Fruit fly (Drosophila melanogaster) whole organism, prepupa: ENCODE results near the gene kri.

Experiments used
- Blimp-1 ChIP-seq: fragments of 200-800 bp; sonication (Bioruptor generic); optimal IDR thresholded peaks from 3 replicates; lab custom pipeline; 2017; ENCODE audit warnings: missing biosample characterization, missing genetic modification characterization, mild to moderate bottlenecking, moderate library complexity, missing genetic modification reagents
- CG10631 ChIP-seq: fragments of 200-800 bp; sonication (Bioruptor generic); optimal IDR thresholded peaks from 2 replicates; lab custom pipeline; 2016; ENCODE audit warnings: missing biosample characterization, missing genetic modification characterization
- CG10669 ChIP-seq: fragments of 200-800 bp; sonication (Bioruptor generic); optimal IDR thresholded peaks from 3 replicates; lab custom pipeline; 2018; ENCODE audit warnings: missing biosample characterization, mild to moderate bottlenecking, missing genetic modification characterization, moderate library complexity
- CG11294 ChIP-seq: fragments of 200-800 bp; sonication (Bioruptor generic); IDR thresholded peaks from 2 replicates; pipeline ENCODE4 v1.3.6; 2022; ENCODE audit warnings: missing biosample characterization, missing genetic modification characterization
- CG11762 ChIP-seq: fragments of 200-800 bp; sonication (Bioruptor generic); optimal IDR thresholded peaks from 3 replicates; lab custom pipeline; 2016; ENCODE audit warnings: missing biosample characterization, missing genetic modification characterization; ENCODE audit not compliant: insufficient read depth
- CG1621 ChIP-seq: fragments of 200-800 bp; sonication (Bioruptor generic); optimal IDR thresholded peaks from 3 replicates; lab custom pipeline; 2018; ENCODE audit warnings: missing biosample characterization, mild to moderate bottlenecking, missing genetic modification characterization
- CG16779 ChIP-seq: fragments of 200-800 bp; sonication (Bioruptor generic); optimal IDR thresholded peaks from 3 replicates; lab custom pipeline; 2017; ENCODE audit warnings: missing biosample characterization, mild to moderate bottlenecking, missing genetic modification characterization
- CG3032 ChIP-seq: fragments of 200-800 bp; optimal IDR thresholded peaks from 2 replicates; lab custom pipeline; 2019; ENCODE audit warnings: missing biosample characterization, mild to moderate bottlenecking, missing genetic modification characterization, moderate library complexity
- CG32006 ChIP-seq: fragments of 200-800 bp; sonication (Bioruptor generic); optimal IDR thresholded peaks from 3 replicates; lab custom pipeline; 2017; ENCODE audit warnings: missing biosample characterization, mild to moderate bottlenecking, missing genetic modification characterization
- CG34406 ChIP-seq: fragments of 200-800 bp; sonication (Bioruptor generic); optimal IDR thresholded peaks from 3 replicates; lab custom pipeline; 2016; ENCODE audit warnings: missing biosample characterization, missing genetic modification characterization
- CG4318 ChIP-seq: fragments of 200-800 bp; sonication (Bioruptor generic); optimal IDR thresholded peaks from 3 replicates; lab custom pipeline; 2017; ENCODE audit warnings: missing biosample characterization, mild to moderate bottlenecking, missing genetic modification characterization
- CG6163 ChIP-seq: fragments of 200-800 bp; sonication (Bioruptor generic); IDR thresholded peaks from 3 replicates; pipeline ENCODE4 v1.3.6; 2022; ENCODE audit warnings: missing biosample characterization, missing genetic modification characterization
- CG6276 ChIP-seq: fragments of 200-800 bp; sonication (Bioruptor generic); optimal IDR thresholded peaks from 2 replicates; lab custom pipeline; 2017; ENCODE audit warnings: missing biosample characterization, mild to moderate bottlenecking, missing genetic modification characterization
- CG6808 ChIP-seq: fragments of 200-800 bp; sonication (Bioruptor generic); optimal IDR thresholded peaks from 3 replicates; lab custom pipeline; 2017; ENCODE audit warnings: missing biosample characterization, missing genetic modification characterization, mild to moderate bottlenecking, moderate library complexity, missing genetic modification reagents
- CG6854 ChIP-seq: fragments of 200-800 bp; sonication (Bioruptor generic); optimal IDR thresholded peaks from 2 replicates; lab custom pipeline; 2017; ENCODE audit warnings: missing biosample characterization, mild to moderate bottlenecking, missing genetic modification characterization
- CG7368 ChIP-seq: fragments of 200-800 bp; sonication (Bioruptor generic); optimal IDR thresholded peaks from 3 replicates; lab custom pipeline; 2016; ENCODE audit warnings: missing biosample characterization, missing genetic modification characterization
- CG8119 ChIP-seq: fragments of 200-800 bp; sonication (Bioruptor generic); IDR thresholded peaks from 3 replicates; pipeline ENCODE4 v1.3.6; 2022; ENCODE audit warnings: missing biosample characterization, missing genetic modification characterization
- CG8319 ChIP-seq: fragments of 200-800 bp; sonication (Bioruptor generic); optimal IDR thresholded peaks from 3 replicates; lab custom pipeline; 2016; ENCODE audit warnings: missing biosample characterization, missing genetic modification characterization
- CG8632 ChIP-seq: fragments of 200-800 bp; sonication (Bioruptor generic); optimal IDR thresholded peaks from 3 replicates; lab custom pipeline; 2016; ENCODE audit warnings: missing biosample characterization, missing genetic modification characterization
- CG9139 ChIP-seq: fragments of 200-800 bp; sonication (Bioruptor generic); optimal IDR thresholded peaks from 3 replicates; lab custom pipeline; 2017; ENCODE audit warnings: missing biosample characterization, mild to moderate bottlenecking, missing genetic modification characterization
- Eip75B ChIP-seq: fragments of 200-800 bp; sonication (Bioruptor generic); optimal IDR thresholded peaks from 3 replicates; lab custom pipeline; 2016; ENCODE audit warnings: missing biosample characterization, missing genetic modification characterization
- Eip78C ChIP-seq: fragments of 200-800 bp; sonication (Bioruptor generic); peaks from one replicate; lab custom pipeline; 2016; ENCODE audit warnings: missing biosample characterization, missing genetic modification characterization
- Eip93F ChIP-seq: fragments of 200-800 bp; sonication (Bioruptor generic); optimal IDR thresholded peaks from 2 replicates; lab custom pipeline; 2016; ENCODE audit warnings: missing biosample characterization, mild to moderate bottlenecking, missing genetic modification characterization
- Ets21C ChIP-seq: fragments of 200-800 bp; sonication (Bioruptor generic); optimal IDR thresholded peaks from 3 replicates; lab custom pipeline; 2016; ENCODE audit warnings: missing biosample characterization, missing genetic modification characterization
- Gug ChIP-seq: fragments of 200-800 bp; sonication (Bioruptor generic); IDR thresholded peaks from 2 replicates; pipeline ENCODE4 v1.3.6; 2022; ENCODE audit warnings: missing biosample characterization, missing genetic modification characterization
- Hr39 ChIP-seq: fragments of 200-800 bp; sonication (Bioruptor generic); optimal IDR thresholded peaks from 2 replicates; lab custom pipeline; 2016; ENCODE audit warnings: missing biosample characterization, missing genetic modification characterization
- Lpt ChIP-seq: fragments of 200-800 bp; sonication (Bioruptor generic); optimal IDR thresholded peaks from 3 replicates; lab custom pipeline; 2016; ENCODE audit warnings: missing biosample characterization, missing genetic modification characterization
- OdsH ChIP-seq: fragments of 200-800 bp; sonication (Bioruptor generic); optimal IDR thresholded peaks from 3 replicates; lab custom pipeline; 2016; ENCODE audit warnings: missing biosample characterization, missing genetic modification characterization
- Smox ChIP-seq: fragments of 200-800 bp; sonication (Bioruptor generic); optimal IDR thresholded peaks from 3 replicates; lab custom pipeline; 2016; ENCODE audit warnings: missing biosample characterization, missing genetic modification characterization
- Sox102F ChIP-seq: fragments of 200-800 bp; sonication (Bioruptor generic); optimal IDR thresholded peaks from 2 replicates; lab custom pipeline; 2016; ENCODE audit warnings: missing biosample characterization, mild to moderate bottlenecking, missing genetic modification characterization
- Sox14 ChIP-seq: fragments of 200-800 bp; sonication (Bioruptor generic); optimal IDR thresholded peaks from 3 replicates; lab custom pipeline; 2016; ENCODE audit warnings: missing biosample characterization, missing genetic modification characterization
- Sox15 ChIP-seq: fragments of 200-800 bp; sonication (Bioruptor generic); optimal IDR thresholded peaks from 3 replicates; lab custom pipeline; 2016; ENCODE audit warnings: missing biosample characterization, missing genetic modification characterization
- achi ChIP-seq: fragments of 200-800 bp; sonication (Bioruptor generic); optimal IDR thresholded peaks from 3 replicates; lab custom pipeline; 2016; ENCODE audit warnings: missing biosample characterization, missing genetic modification characterization
- acj6 ChIP-seq: fragments of 200-800 bp; sonication (Bioruptor generic); optimal IDR thresholded peaks from 3 replicates; lab custom pipeline; 2016; ENCODE audit warnings: missing biosample characterization, missing genetic modification characterization
- cyc ChIP-seq: fragments of 200-800 bp; sonication (Bioruptor generic); optimal IDR thresholded peaks from 3 replicates; lab custom pipeline; 2016; ENCODE audit warnings: missing biosample characterization, missing genetic modification characterization
- dac ChIP-seq: fragments of 200-800 bp; sonication (Bioruptor generic); optimal IDR thresholded peaks from 2 replicates; lab custom pipeline; 2017; ENCODE audit warnings: missing biosample characterization, mild to moderate bottlenecking, missing genetic modification characterization
- dsx ChIP-seq: fragments of 200-800 bp; optimal IDR thresholded peaks from 3 replicates; lab custom pipeline; 2019; ENCODE audit warnings: missing biosample characterization, mild to moderate bottlenecking, missing genetic modification characterization, moderate library complexity; ENCODE audit not compliant: poor library complexity, severe bottlenecking
- eg ChIP-seq: fragments of 200-800 bp; sonication (Bioruptor generic); IDR thresholded peaks from 3 replicates; pipeline ENCODE4 v1.3.6; 2022; ENCODE audit warnings: missing biosample characterization, missing genetic modification characterization
- esn ChIP-seq: fragments of 200-800 bp; sonication (Bioruptor generic); optimal IDR thresholded peaks from 2 replicates; lab custom pipeline; 2016; ENCODE audit warnings: missing biosample characterization, mild to moderate bottlenecking, missing genetic modification characterization, moderate library complexity
- fd59A ChIP-seq: fragments of 200-800 bp; sonication (Bioruptor generic); optimal IDR thresholded peaks from 2 replicates; lab custom pipeline; 2017; ENCODE audit warnings: missing biosample characterization, mild to moderate bottlenecking, missing genetic modification characterization, missing genetic modification reagents
- fd85E ChIP-seq: fragments of 200-800 bp; sonication (Bioruptor generic); optimal IDR thresholded peaks from 3 replicates; lab custom pipeline; 2016; ENCODE audit warnings: missing biosample characterization, missing genetic modification characterization
- net ChIP-seq: fragments of 200-800 bp; sonication (Bioruptor generic); optimal IDR thresholded peaks from 3 replicates; lab custom pipeline; 2016; ENCODE audit warnings: missing biosample characterization, missing genetic modification characterization
- pdm3 ChIP-seq: fragments of 200-800 bp; sonication (Bioruptor generic); optimal IDR thresholded peaks from 3 replicates; lab custom pipeline; 2016; ENCODE audit warnings: missing biosample characterization, missing genetic modification characterization
- salr ChIP-seq, 2 experiments: fragments of 200-800 bp; sonication (Bioruptor generic); optimal IDR thresholded peaks; 3 replicates each; lab custom pipeline; 2016 to 2018; ENCODE audit warnings: missing biosample characterization in 2 of 2, missing genetic modification characterization in 2 of 2, mild to moderate bottlenecking in 1 of 2
- spab ChIP-seq: fragments of 200-800 bp; sonication (Bioruptor generic); optimal IDR thresholded peaks from 2 replicates; lab custom pipeline; 2017; ENCODE audit warnings: missing biosample characterization, mild to moderate bottlenecking, missing genetic modification characterization, missing genetic modification reagents
- svp ChIP-seq: fragments of 200-800 bp; sonication (Bioruptor generic); peaks from one replicate; lab custom pipeline; 2016; ENCODE audit warnings: missing biosample characterization, missing genetic modification characterization
- vri ChIP-seq: fragments of 200-800 bp; sonication (Bioruptor generic); optimal IDR thresholded peaks from 3 replicates; lab custom pipeline; 2016; ENCODE audit warnings: missing biosample characterization, mild to moderate bottlenecking, missing genetic modification characterization

kri gene

dm6 chr3L:5845466-5845865, 34.7 kb downstream of the kri start, which contains the start of gene vn (continued):
- TF ChIP-seq CG8319 (GFP tag; lab: Kevin White, UChicago) (no peak), CG9139 (GFP tag; lab: Kevin White, UChicago) (no peak), spab (no peak), Gug (GFP tag; lab: Robert Waterston, UW) (no peak), Lpt (GFP tag; lab: Kevin White, UChicago) (no peak), CG34406 (GFP tag; lab: Kevin White, UChicago) (no peak), Eip78C (peak; percentile 32), acj6 (GFP tag; lab: Kevin White, UChicago) (no peak), CG3032 (no peak), CG8119 (GFP tag; lab: Robert Waterston, UW) (peak; percentile 25; the same call in 1 of the 3 replicates), Hr39 (GFP tag; lab: Kevin White, UChicago) (no peak), CG6854 (GFP tag; lab: Kevin White, UChicago) (no peak), Sox14 (GFP tag; lab: Kevin White, UChicago) (no peak), salr (GFP tag; optimal IDR thresholded peaks at IDR 0.05; lab: Kevin White, UChicago) (no peak), CG32006 (GFP tag; lab: Kevin White, UChicago) (no peak), CG11762 (GFP tag; lab: Kevin White, UChicago) (no peak), CG6163 (GFP tag; lab: Robert Waterston, UW) (peak; percentile 31; the same call in 1 of the 3 replicates), OdsH (GFP tag; lab: Kevin White, UChicago) (no peak), CG6808 (no peak), Ets21C (no peak), svp (GFP tag; lab: Kevin White, UChicago) (no peak), Smox (GFP tag; lab: Kevin White, UChicago) (no peak), Eip93F (GFP tag; lab: Kevin White, UChicago) (no peak), cyc (GFP tag; lab: Kevin White, UChicago) (no peak), CG4318 (GFP tag; lab: Kevin White, UChicago) (no peak), dac (no peak), esn (GFP tag; lab: Kevin White, UChicago) (no peak), CG7368 (GFP tag; lab: Kevin White, UChicago) (no peak)

- TF ChIP-seq Sox15 (GFP tag; lab: Kevin White, UChicago) (no peak), CG8119 (GFP tag; lab: Robert Waterston, UW) (peak; percentile 15; the same call in 1 of the 3 replicates), dsx (GFP tag; lab: Kevin White, UChicago) (no peak)
These were observed 38.2 kb downstream of the kri start for dm6 chr3L:5848929-5849328.

dm6 chr3L:5851636-5852035, 40.9 kb downstream of the kri start:
- TF ChIP-seq CG1621 (no peak), CG6854 (GFP tag; lab: Kevin White, UChicago) (no peak), Eip75B (no peak), CG10669 (peak; percentile 35), Sox102F (GFP tag; lab: Kevin White, UChicago) (peak; percentile 51), CG6276 (GFP tag; lab: Kevin White, UChicago) (no peak), CG10631 (GFP tag; lab: Kevin White, UChicago) (peak; percentile 36), Eip78C (peak; percentile 75), CG8319 (GFP tag; lab: Kevin White, UChicago) (no peak), fd85E (GFP tag; lab: Kevin White, UChicago) (no peak), CG8632 (GFP tag; lab: Kevin White, UChicago) (no peak), CG34406 (GFP tag; lab: Kevin White, UChicago) (peak; percentile 11), pdm3 (GFP tag; lab: Kevin White, UChicago) (peak; percentile 19), OdsH (GFP tag; lab: Kevin White, UChicago) (peak; percentile 22), salr (GFP tag; optimal IDR thresholded peaks at IDR 0.05; lab: Kevin White, UChicago) (no peak), CG7368 (GFP tag; lab: Kevin White, UChicago) (no peak), fd59A (GFP tag; lab: Kevin White, UChicago) (peak; percentile 48), Lpt (GFP tag; lab: Kevin White, UChicago) (no peak), Blimp-1 (GFP tag; lab: Kevin White, UChicago) (peak; percentile 22), vri (peak; percentile 20), CG11294 (GFP tag; lab: Robert Waterston, UW) (no peak), CG9139 (GFP tag; lab: Kevin White, UChicago) (no peak), Eip93F (GFP tag; lab: Kevin White, UChicago) (no peak), net (GFP tag; lab: Kevin White, UChicago) (no peak), svp (GFP tag; lab: Kevin White, UChicago) (peak; percentile 85), achi (GFP tag; lab: Kevin White, UChicago) (peak; percentile 38), eg (no peak), cyc (GFP tag; lab: Kevin White, UChicago) (peak; percentile 40), CG16779 (tag; lab: Kevin White, UChicago) (no peak), CG8119 (GFP tag; lab: Robert Waterston, UW) (no peak), CG4318 (GFP tag; lab: Kevin White, UChicago) (no peak)
